Worm (Caenorhabditis elegans) whole organism, L3 larva: Measurements from ENCODE around the gene col-158.

Source experiments
- R02D3.7 ChIP-seq: fragments of 150-350 bp; optimal IDR thresholded peaks from 2 replicates; lab custom pipeline; 2014; ENCODE audit warnings: missing biosample characterization, missing genetic modification characterization
- ZK546.5 ChIP-seq: sonication (generic microtip); optimal IDR thresholded peaks from 2 replicates; lab custom pipeline; 2017; ENCODE audit warnings: missing biosample characterization, missing genetic modification characterization
- ama-1 ChIP-seq: fragments of 150-350 bp; optimal IDR thresholded peaks from 2 replicates; lab custom pipeline; 2018
- ceh-16 ChIP-seq: sonication (generic microtip); optimal IDR thresholded peaks from 2 replicates; lab custom pipeline; 2017; ENCODE audit warnings: missing biosample characterization, missing genetic modification characterization
- ceh-28 ChIP-seq: fragments of 150-350 bp; optimal IDR thresholded peaks from 2 replicates; lab custom pipeline; 2014; ENCODE audit warnings: missing biosample characterization, missing genetic modification reagents, missing genetic modification characterization
- ceh-82 ChIP-seq: fragments of 150-350 bp; optimal IDR thresholded peaks from 2 replicates; lab custom pipeline; 2014; ENCODE audit warnings: missing biosample characterization, missing genetic modification characterization
- ceh-9 ChIP-seq: sonication (generic microtip); optimal IDR thresholded peaks from 2 replicates; lab custom pipeline; 2018; ENCODE audit warnings: missing biosample characterization, missing genetic modification characterization
- daf-12 ChIP-seq: fragments of 150-350 bp; optimal IDR thresholded peaks from 2 replicates; lab custom pipeline; 2014; ENCODE audit warnings: missing biosample characterization, missing genetic modification reagents, missing genetic modification characterization
- egl-27 ChIP-seq: sonication (generic microtip); optimal IDR thresholded peaks from 4 replicates; lab custom pipeline; 2017; ENCODE audit warnings: missing biosample characterization, missing genetic modification reagents, missing genetic modification characterization
- egl-5 ChIP-seq: fragments of 150-350 bp; optimal IDR thresholded peaks from 2 replicates; lab custom pipeline; 2017; ENCODE audit warnings: missing biosample characterization, missing genetic modification reagents, missing genetic modification characterization, inconsistent platforms
- elt-1 ChIP-seq: fragments of 150-350 bp; optimal IDR thresholded peaks from 2 replicates; lab custom pipeline; 2014; ENCODE audit warnings: missing biosample characterization, missing genetic modification characterization
- elt-2 ChIP-seq: sonication (generic microtip); optimal IDR thresholded peaks from 2 replicates; lab custom pipeline; 2016; ENCODE audit warnings: missing genetic modification reagents, mild to moderate bottlenecking, missing genetic modification characterization, missing compliant biosample characterization
- elt-3 ChIP-seq, 3 experiments: fragments of 150-350 bp in 1 of 3; sonication (generic microtip) in 2 of 3; optimal IDR thresholded peaks; 2 replicates in 2 of 3; 4 replicates in 1 of 3; lab custom pipeline; 2014 to 2017; ENCODE audit warnings: missing biosample characterization in 3 of 3, missing genetic modification characterization in 3 of 3
- fkh-2 ChIP-seq: fragments of 150-350 bp; optimal IDR thresholded peaks from 2 replicates; lab custom pipeline; 2014; ENCODE audit warnings: missing biosample characterization, missing genetic modification reagents, missing genetic modification characterization
- jun-1 ChIP-seq: fragments of 150-350 bp; optimal IDR thresholded peaks from 2 replicates; lab custom pipeline; 2014; ENCODE audit warnings: missing biosample characterization, missing genetic modification reagents, missing genetic modification characterization
- lin-15B ChIP-seq: fragments of 150-350 bp; optimal IDR thresholded peaks from 2 replicates; lab custom pipeline; 2014; ENCODE audit warnings: missing biosample characterization, missing genetic modification characterization
- lsy-12 ChIP-seq: sonication (generic microtip); optimal IDR thresholded peaks from 2 replicates; lab custom pipeline; 2016; ENCODE audit warnings: mild to moderate bottlenecking, missing genetic modification characterization, missing compliant biosample characterization
- mdl-1 ChIP-seq: fragments of 150-350 bp; optimal IDR thresholded peaks from 2 replicates; lab custom pipeline; 2014; ENCODE audit warnings: missing biosample characterization, missing genetic modification characterization
- mml-1 ChIP-seq: fragments of 150-350 bp; sonication (generic microtip); optimal IDR thresholded peaks from 3 replicates; lab custom pipeline; 2014; ENCODE audit warnings: missing biosample characterization, missing genetic modification characterization
- nfya-1 ChIP-seq: sonication (generic microtip); optimal IDR thresholded peaks from 2 replicates; lab custom pipeline; 2017; ENCODE audit warnings: missing genetic modification characterization, mild to moderate bottlenecking, missing compliant biosample characterization, antibody characterized with exemption, moderate library complexity; ENCODE audit not compliant: insufficient read depth
- nhr-11 ChIP-seq: fragments of 150-350 bp; optimal IDR thresholded peaks from 2 replicates; lab custom pipeline; 2014; ENCODE audit warnings: missing biosample characterization, missing genetic modification characterization
- nhr-12 ChIP-seq: fragments of 150-350 bp; optimal IDR thresholded peaks from 2 replicates; lab custom pipeline; 2014; ENCODE audit warnings: missing biosample characterization, missing genetic modification characterization
- nhr-23 ChIP-seq: fragments of 150-350 bp; optimal IDR thresholded peaks from 2 replicates; lab custom pipeline; 2014; ENCODE audit warnings: missing biosample characterization, missing genetic modification reagents, missing genetic modification characterization
- nhr-25 ChIP-seq: sonication (generic microtip); optimal IDR thresholded peaks from 2 replicates; lab custom pipeline; 2017; ENCODE audit warnings: missing biosample characterization, missing genetic modification characterization
- nhr-28 ChIP-seq: fragments of 150-350 bp; optimal IDR thresholded peaks from 2 replicates; lab custom pipeline; 2014; ENCODE audit warnings: missing biosample characterization, missing genetic modification characterization
- nhr-43 ChIP-seq: sonication (generic microtip); optimal IDR thresholded peaks from 2 replicates; lab custom pipeline; 2016; ENCODE audit warnings: mild to moderate bottlenecking, missing genetic modification characterization, missing compliant biosample characterization; ENCODE audit not compliant: poor library complexity, severe bottlenecking
- nhr-77 ChIP-seq: fragments of 150-350 bp; optimal IDR thresholded peaks from 2 replicates; lab custom pipeline; 2014; ENCODE audit warnings: missing biosample characterization, missing genetic modification characterization
- pha-4 ChIP-seq: fragments of 150-350 bp; optimal IDR thresholded peaks from 2 replicates; lab custom pipeline; 2014; ENCODE audit warnings: missing biosample characterization, missing genetic modification reagents, missing genetic modification characterization
- pqm-1 ChIP-seq: fragments of 150-350 bp; optimal IDR thresholded peaks from 2 replicates; lab custom pipeline; 2017; ENCODE audit warnings: missing biosample characterization, missing genetic modification characterization, inconsistent platforms
- skn-1 ChIP-seq: fragments of 150-350 bp; optimal IDR thresholded peaks from 2 replicates; lab custom pipeline; 2014; ENCODE audit warnings: missing biosample characterization, missing genetic modification characterization
- tbx-2 ChIP-seq: sonication (generic microtip); optimal IDR thresholded peaks from 2 replicates; lab custom pipeline; 2016; ENCODE audit warnings: mild to moderate bottlenecking, missing genetic modification characterization, missing compliant biosample characterization
- unc-39 ChIP-seq: sonication (generic microtip); optimal IDR thresholded peaks from 4 replicates; lab custom pipeline; 2017; ENCODE audit warnings: missing biosample characterization, missing genetic modification characterization
- unc-62 ChIP-seq: fragments of 150-350 bp; sonication (generic microtip); optimal IDR thresholded peaks from 4 replicates; lab custom pipeline; 2014; ENCODE audit warnings: missing biosample characterization, missing genetic modification reagents, missing genetic modification characterization
- ztf-11 ChIP-seq: fragments of 150-350 bp; optimal IDR thresholded peaks from 2 replicates; lab custom pipeline; 2014; ENCODE audit warnings: missing biosample characterization, missing genetic modification characterization
- ztf-4 ChIP-seq: fragments of 150-350 bp; optimal IDR thresholded peaks from 2 replicates; lab custom pipeline; 2014; ENCODE audit warnings: missing biosample characterization, missing genetic modification characterization

Gene col-158

ce11 chrV:11854905-11855304 is 25.5 kb downstream of the col-158 start:
- TF ChIP-seq skn-1 (tag; lab: Kevin White, UChicago) (no peak), nhr-11 (tag; lab: Kevin White, UChicago) (no peak), mdl-1 (tag; lab: Kevin White, UChicago) (no peak), lin-15B (tag; lab: Kevin White, UChicago) (no peak), ZK546.5 (no peak), pqm-1 (no peak)

ce11 chrV:11856022-11856421 is 26.6 kb downstream of the col-158 start:
- TF ChIP-seq pqm-1 (no peak), nhr-28 (tag; lab: Kevin White, UChicago) (no peak), nhr-23 (no peak), mml-1 (tag; lab: Kevin White, UChicago) (no peak), ama-1 (lab: Kevin White, UChicago) (no peak), nhr-11 (tag; lab: Kevin White, UChicago) (no peak), ztf-11 (tag; lab: Kevin White, UChicago) (no peak), nhr-43 (tag; lab: Kevin White, UChicago) (no peak), ceh-82 (tag; lab: Kevin White, UChicago) (no peak), jun-1 (tag; lab: Kevin White, UChicago) (no peak), lsy-12 (tag; lab: Kevin White, UChicago) (no peak), ztf-4 (no peak), ceh-16 (tag; lab: Kevin White, UChicago) (no peak), unc-39 (tag; lab: Kevin White, UChicago) (no peak), nhr-25 (no peak)

- TF ChIP-seq egl-27 (tag; lab: Kevin White, UChicago): no peak
- no peak for TF ChIP-seq ceh-9 (tag; lab: Kevin White, UChicago)
- TF ChIP-seq daf-12: no peak
- TF ChIP-seq ZK546.5: no peak
- TF ChIP-seq mml-1 (tag; lab: Kevin White, UChicago): no peak
- peak; percentile 60 for TF ChIP-seq nhr-25
- TF ChIP-seq fkh-2: no peak
- TF ChIP-seq elt-1 (tag; lab: Kevin White, UChicago): no peak
- peak; percentile 65 for TF ChIP-seq egl-5
- TF ChIP-seq unc-39 (tag; lab: Kevin White, UChicago): no peak
- TF ChIP-seq nhr-12: no peak
- no peak for TF ChIP-seq pha-4 (tag; lab: Kevin White, UChicago)
- TF ChIP-seq R02D3.7: no peak
- TF ChIP-seq nhr-23: peak; percentile 25
- no peak for TF ChIP-seq unc-62
- no peak for TF ChIP-seq elt-2
These were observed 28.4 kb downstream of the col-158 start for ce11 chrV:11857756-11858155.

- TF ChIP-seq ceh-82 (tag; lab: Kevin White, UChicago) (no peak), nhr-23 (peak; percentile 15), elt-1 (tag; lab: Kevin White, UChicago) (peak; percentile 78)
These were observed 28.9 kb downstream of the col-158 start for ce11 chrV:11858299-11858698.

ce11 chrV:11859082-11859858 is 29.9 kb downstream of the col-158 start:
- peak; percentile 0 for TF ChIP-seq tbx-2
- TF ChIP-seq elt-3 (tag; optimal IDR thresholded peaks at IDR 0.05; lab: Kevin White, UChicago): peak in 1 of 3 experiments; percentile 41
- TF ChIP-seq R02D3.7: no peak
- peak; percentile 37 for TF ChIP-seq mdl-1 (tag; lab: Kevin White, UChicago)
- no peak for TF ChIP-seq ZK546.5
- TF ChIP-seq nhr-25: peak; percentile 90
- peak; percentile 96 for TF ChIP-seq nhr-43 (tag; lab: Kevin White, UChicago)
- no peak for TF ChIP-seq nhr-77
- TF ChIP-seq nhr-23: peak; percentile 75
- no peak for TF ChIP-seq elt-1 (tag; lab: Kevin White, UChicago)
- TF ChIP-seq pqm-1: peak; percentile 73
- TF ChIP-seq nfya-1 (tag; lab: Kevin White, UChicago): peak; percentile 11
- TF ChIP-seq lsy-12 (tag; lab: Kevin White, UChicago): no peak
- TF ChIP-seq elt-2: peak; percentile 86
- TF ChIP-seq daf-12: no peak
- TF ChIP-seq ceh-28 (tag; lab: Kevin White, UChicago): peak; percentile 10
